Fruit fly (Drosophila melanogaster) whole organism, embryonic: ENCODE data around the gene Obp28a.

Experiments
- Ada2b ChIP-seq: fragments of 200-800 bp; sonication (Bioruptor generic); IDR thresholded peaks from 2 replicates; pipeline ENCODE4 v1.3.6; 2022; ENCODE audit warnings: missing biosample characterization, missing genetic modification characterization
- Asciz ChIP-seq: fragments of 200-800 bp; sonication (Bioruptor generic); optimal IDR thresholded peaks from 2 replicates; lab custom pipeline; 2017; ENCODE audit warnings: missing biosample characterization, mild to moderate bottlenecking, missing genetic modification characterization, missing genetic modification reagents
- B-H1 ChIP-seq: fragments of 200-800 bp; sonication (Bioruptor generic); IDR thresholded peaks from 3 replicates; pipeline ENCODE4 v1.3.6; 2022; ENCODE audit warnings: missing biosample characterization, missing genetic modification characterization
- Blimp-1 ChIP-seq: fragments of 200-800 bp; sonication (Bioruptor generic); optimal IDR thresholded peaks from 3 replicates; lab custom pipeline; 2018; ENCODE audit warnings: missing biosample characterization, missing genetic modification characterization, mild to moderate bottlenecking, moderate library complexity, missing genetic modification reagents
- Bteb2 ChIP-seq: fragments of 200-800 bp; sonication (Bioruptor generic); optimal IDR thresholded peaks from 2 replicates; lab custom pipeline; 2016; ENCODE audit warnings: missing biosample characterization, missing genetic modification characterization
- CG10979 ChIP-seq: fragments of 200-800 bp; sonication (Bioruptor generic); optimal IDR thresholded peaks from 2 replicates; lab custom pipeline; 2018; ENCODE audit warnings: missing biosample characterization, mild to moderate bottlenecking, missing genetic modification characterization, moderate library complexity
- CG12236 ChIP-seq: fragments of 200-800 bp; sonication (Bioruptor generic); optimal IDR thresholded peaks from 2 replicates; lab custom pipeline; 2016; ENCODE audit warnings: missing biosample characterization, missing genetic modification characterization
- CG13624 ChIP-seq: fragments of 200-800 bp; sonication (Bioruptor generic); optimal IDR thresholded peaks from 2 replicates; lab custom pipeline; 2016; ENCODE audit warnings: missing biosample characterization, missing genetic modification characterization
- CG15601 ChIP-seq: fragments of 200-800 bp; sonication (Bioruptor generic); optimal IDR thresholded peaks from 3 replicates; lab custom pipeline; 2019; ENCODE audit warnings: missing biosample characterization, mild to moderate bottlenecking, missing genetic modification characterization, moderate library complexity
- CG17829 ChIP-seq: fragments of 200-800 bp; optimal IDR thresholded peaks from 2 replicates; lab custom pipeline; 2019; ENCODE audit warnings: missing biosample characterization, mild to moderate bottlenecking, missing genetic modification characterization, moderate library complexity
- CG2712 ChIP-seq: fragments of 200-800 bp; optimal IDR thresholded peaks from 3 replicates; lab custom pipeline; 2019; ENCODE audit warnings: missing biosample characterization, mild to moderate bottlenecking, missing genetic modification characterization, moderate library complexity
- CG31441 ChIP-seq: fragments of 200-800 bp; sonication (Bioruptor generic); IDR thresholded peaks from 2 replicates; pipeline ENCODE4 v1.3.6; 2022; ENCODE audit warnings: missing biosample characterization, missing genetic modification characterization
- CG34376 ChIP-seq: fragments of 200-800 bp; sonication (Bioruptor generic); optimal IDR thresholded peaks from 2 replicates; lab custom pipeline; 2018; ENCODE audit warnings: missing biosample characterization, mild to moderate bottlenecking, missing genetic modification characterization
- CG3838 ChIP-seq: fragments of 200-800 bp; sonication (Bioruptor generic); optimal IDR thresholded peaks from 3 replicates; lab custom pipeline; 2016; ENCODE audit warnings: missing biosample characterization, missing genetic modification characterization
- CG5245 ChIP-seq: fragments of 200-800 bp; sonication (Bioruptor generic); optimal IDR thresholded peaks from 3 replicates; lab custom pipeline; 2016; ENCODE audit warnings: missing biosample characterization, missing genetic modification characterization
- CG6254 ChIP-seq: fragments of 200-800 bp; sonication (Bioruptor generic); optimal IDR thresholded peaks from 3 replicates; lab custom pipeline; 2017; ENCODE audit warnings: mild to moderate bottlenecking, missing biosample characterization, missing genetic modification reagents, missing genetic modification characterization
- CG6689 ChIP-seq: fragments of 200-800 bp; sonication (Bioruptor generic); IDR thresholded peaks from 2 replicates; pipeline ENCODE4 v1.3.6; 2022; ENCODE audit warnings: missing biosample characterization, missing genetic modification characterization
- CG9437 ChIP-seq: fragments of 200-800 bp; sonication (Bioruptor generic); optimal IDR thresholded peaks from 2 replicates; lab custom pipeline; 2018; ENCODE audit warnings: missing biosample characterization, mild to moderate bottlenecking, missing genetic modification characterization
- D19A ChIP-seq: fragments of 200-800 bp; optimal IDR thresholded peaks from 3 replicates; lab custom pipeline; 2019; ENCODE audit warnings: missing biosample characterization, mild to moderate bottlenecking, missing genetic modification characterization, moderate library complexity
- Dbx ChIP-seq: fragments of 200-800 bp; sonication (Bioruptor generic); IDR thresholded peaks from 3 replicates; pipeline ENCODE4 v1.3.6; 2022; ENCODE audit warnings: missing biosample characterization, missing genetic modification characterization
- Deaf1 ChIP-seq: fragments of 200-800 bp; optimal IDR thresholded peaks from 3 replicates; lab custom pipeline; 2019; ENCODE audit warnings: missing biosample characterization, mild to moderate bottlenecking, missing genetic modification characterization, moderate library complexity
- Ets65A ChIP-seq: fragments of 200-800 bp; sonication (Bioruptor generic); peaks from one replicate; lab custom pipeline; 2016; ENCODE audit warnings: missing biosample characterization, missing genetic modification characterization
- HHEX ChIP-seq: fragments of 200-800 bp; sonication (Bioruptor generic); optimal IDR thresholded peaks from 3 replicates; lab custom pipeline; 2017; ENCODE audit warnings: missing biosample characterization, mild to moderate bottlenecking, missing genetic modification characterization, missing genetic modification reagents
- Hr51 ChIP-seq, 2 experiments: fragments of 200-800 bp; sonication (Bioruptor generic); optimal IDR thresholded peaks; 2 replicates in 1 of 2; 3 replicates in 1 of 2; lab custom pipeline; 2016 to 2018; ENCODE audit warnings: missing biosample characterization in 2 of 2, missing genetic modification characterization in 2 of 2, mild to moderate bottlenecking in 1 of 2, moderate library complexity in 1 of 2
- Hr78 ChIP-seq, 2 experiments: fragments of 200-800 bp in 1 of 2; fragments of >200 bp in 1 of 2; sonication (Bioruptor generic) in 1 of 2; optimal IDR thresholded peaks; 2 replicates each; lab custom pipeline; 2017 to 2019; ENCODE audit warnings: missing biosample characterization in 2 of 2, missing genetic modification characterization in 2 of 2, mild to moderate bottlenecking in 1 of 2, moderate library complexity in 1 of 2
- Hsf ChIP-seq: fragments of 200-800 bp; sonication (Bioruptor generic); optimal IDR thresholded peaks from 3 replicates; lab custom pipeline; 2016; ENCODE audit warnings: missing biosample characterization, missing genetic modification characterization
- Max ChIP-seq: fragments of 200-800 bp; sonication (Bioruptor generic); optimal IDR thresholded peaks from 2 replicates; lab custom pipeline; 2016; ENCODE audit warnings: missing biosample characterization, mild to moderate bottlenecking, missing genetic modification characterization
- Oli ChIP-seq: fragments of 200-800 bp; sonication (Bioruptor generic); optimal IDR thresholded peaks from 2 replicates; lab custom pipeline; 2018; ENCODE audit warnings: missing biosample characterization, mild to moderate bottlenecking, missing genetic modification characterization, moderate library complexity
- Sry-β ChIP-seq: fragments of 200-800 bp; sonication (Bioruptor generic); optimal IDR thresholded peaks from 2 replicates; lab custom pipeline; 2018; ENCODE audit warnings: missing biosample characterization, mild to moderate bottlenecking, missing genetic modification characterization, moderate library complexity
- Tbp ChIP-seq: fragments of >200 bp; optimal IDR thresholded peaks from 2 replicates; lab custom pipeline; 2018; ENCODE audit warnings: missing biosample characterization, missing genetic modification characterization
- bbx ChIP-seq: fragments of 200-800 bp; sonication (Bioruptor generic); IDR thresholded peaks from 2 replicates; pipeline ENCODE4 v1.3.6; 2022; ENCODE audit warnings: missing biosample characterization, missing genetic modification characterization; ENCODE audit not compliant: partially characterized antibody
- cad ChIP-seq: fragments of >200 bp; optimal IDR thresholded peaks from 2 replicates; lab custom pipeline; 2017; ENCODE audit warnings: missing biosample characterization, missing genetic modification characterization
- fru ChIP-seq: fragments of >200 bp; optimal IDR thresholded peaks from 2 replicates; lab custom pipeline; 2017
- gcm2 ChIP-seq: fragments of 200-800 bp; sonication (Bioruptor generic); optimal IDR thresholded peaks from 2 replicates; lab custom pipeline; 2016; ENCODE audit warnings: missing biosample characterization, missing genetic modification characterization
- gem ChIP-seq: fragments of 200-800 bp; sonication (Bioruptor generic); optimal IDR thresholded peaks from 2 replicates; lab custom pipeline; 2019; ENCODE audit warnings: missing biosample characterization, mild to moderate bottlenecking, missing genetic modification characterization, moderate library complexity
- jigr1 ChIP-seq: fragments of 200-800 bp; sonication (Bioruptor generic); IDR thresholded peaks from 3 replicates; pipeline ENCODE4 v1.3.6; 2022; ENCODE audit warnings: missing biosample characterization, missing genetic modification characterization
- jumu ChIP-seq: fragments of 200-800 bp; sonication (Bioruptor generic); optimal IDR thresholded peaks from 3 replicates; lab custom pipeline; 2016; ENCODE audit warnings: missing biosample characterization, missing genetic modification characterization
- kah ChIP-seq: fragments of 200-800 bp; sonication (Bioruptor generic); optimal IDR thresholded peaks from 2 replicates; lab custom pipeline; 2018; ENCODE audit warnings: missing biosample characterization, mild to moderate bottlenecking, missing genetic modification characterization
- lmd ChIP-seq: fragments of 200-800 bp; sonication (Bioruptor generic); IDR thresholded peaks from 2 replicates; pipeline ENCODE4 v1.3.6; 2022; ENCODE audit warnings: missing biosample characterization, missing genetic modification characterization
- nerfin-2 ChIP-seq: fragments of 200-800 bp; sonication (Bioruptor generic); IDR thresholded peaks from 2 replicates; pipeline ENCODE4 v1.3.6; 2022; ENCODE audit warnings: missing biosample characterization, missing genetic modification characterization; ENCODE audit not compliant: partially characterized antibody
- oc ChIP-seq: fragments of 200-800 bp; sonication (Bioruptor generic); optimal IDR thresholded peaks from 2 replicates; lab custom pipeline; 2018; ENCODE audit warnings: missing biosample characterization, mild to moderate bottlenecking, missing genetic modification characterization, moderate library complexity
- otp ChIP-seq: fragments of 200-800 bp; sonication (Bioruptor generic); IDR thresholded peaks from 3 replicates; pipeline ENCODE4, ENCODE4 v1.3.6; 2022; ENCODE audit warnings: missing biosample characterization, missing genetic modification characterization
- prd ChIP-seq, 3 experiments: fragments of >200 bp in 2 of 3; fragments of 200-800 bp in 1 of 3; sonication (Bioruptor generic) in 1 of 3; optimal IDR thresholded peaks in 2 of 3; IDR thresholded peaks in 1 of 3; 2 replicates in 2 of 3; 3 replicates in 1 of 3; pipeline versions ENCODE4 v1.3.6 to Lab custom; 2017 to 2022; ENCODE audit warnings: missing biosample characterization in 1 of 3, missing genetic modification characterization in 1 of 3
- pros ChIP-seq: fragments of 200-800 bp; sonication (Bioruptor generic); optimal IDR thresholded peaks from 3 replicates; lab custom pipeline; 2019; ENCODE audit warnings: missing biosample characterization, mild to moderate bottlenecking, missing genetic modification characterization, moderate library complexity
- salm ChIP-seq: fragments of 200-800 bp; sonication (Bioruptor generic); optimal IDR thresholded peaks from 2 replicates; lab custom pipeline; 2018; ENCODE audit warnings: missing biosample characterization, mild to moderate bottlenecking, missing genetic modification characterization
- sens-2 ChIP-seq: fragments of 200-800 bp; sonication (Bioruptor generic); IDR thresholded peaks from 2 replicates; pipeline ENCODE4 v1.3.6; 2022; ENCODE audit warnings: missing biosample characterization, missing genetic modification characterization
- sqz ChIP-seq: fragments of 200-800 bp; sonication (Bioruptor generic); optimal IDR thresholded peaks from 3 replicates; lab custom pipeline; 2018; ENCODE audit warnings: missing biosample characterization, mild to moderate bottlenecking, missing genetic modification characterization
- sr ChIP-seq: fragments of 200-800 bp; sonication (Bioruptor generic); IDR thresholded peaks from 3 replicates; pipeline ENCODE4 v1.3.6; 2022; ENCODE audit warnings: missing biosample characterization, missing genetic modification characterization
- stwl ChIP-seq: fragments of 200-800 bp; sonication (Bioruptor generic); optimal IDR thresholded peaks from 3 replicates; lab custom pipeline; 2018; ENCODE audit warnings: missing biosample characterization, mild to moderate bottlenecking, missing genetic modification characterization, moderate library complexity
- wdn ChIP-seq: fragments of 200-800 bp; sonication (Bioruptor generic); IDR thresholded peaks from 2 replicates; pipeline ENCODE4 v1.3.6; 2022; ENCODE audit warnings: missing biosample characterization, missing genetic modification characterization

The Obp28a gene

dm6 chr2L:7544267-7544670 is 47.1 kb upstream of the Obp28a start (continued):
- TF ChIP-seq CG2712, result peak; percentile 27
- TF ChIP-seq nerfin-2 (GFP tag; lab: Robert Waterston, UW), result no peak
- TF ChIP-seq Dbx, result peak; percentile 25; the same call in 1 of the 3 replicates
- no peak for TF ChIP-seq CG3838
- peak; percentile 5 for TF ChIP-seq Bteb2
- no peak for TF ChIP-seq CG9437
- no peak for TF ChIP-seq gcm2 (GFP tag; lab: Kevin White, UChicago)
- TF ChIP-seq otp, result peak; percentile 20; the same call in 1 of the 3 replicates
- TF ChIP-seq CG5245 (GFP tag; lab: Kevin White, UChicago), result peak; percentile 12
- TF ChIP-seq gem (tag; lab: Kevin White, UChicago), result peak; percentile 22
- TF ChIP-seq CG15601, result peak; percentile 12
- TF ChIP-seq jumu (GFP tag; lab: Kevin White, UChicago), result peak; percentile 19
- TF ChIP-seq CG12236, result no peak
- TF ChIP-seq Hr51 (GFP tag; optimal IDR thresholded peaks at IDR 0.05; lab: Kevin White, UChicago), result peak in 1 of 2 experiments; percentile 36
- TF ChIP-seq CG34376 (GFP tag; lab: Kevin White, UChicago), result no peak
- TF ChIP-seq wdn (GFP tag; lab: Robert Waterston, UW), result no peak
- peak; percentile 52 for TF ChIP-seq sqz (GFP tag; lab: Kevin White, UChicago)
- TF ChIP-seq Blimp-1, result peak; percentile 18
- TF ChIP-seq CG17829, result peak; percentile 37
- peak; percentile 21; the same call in 1 of the 2 replicates for TF ChIP-seq Ada2b (GFP tag; lab: Robert Waterston, UW)
- TF ChIP-seq B-H1 (GFP tag; lab: Robert Waterston, UW), result no peak
- peak; percentile 15 for TF ChIP-seq kah (GFP tag; lab: Kevin White, UChicago)
- peak; percentile 27; the same call in 1 of the 2 replicates for TF ChIP-seq CG6689
- TF ChIP-seq Sry-β (GFP tag; lab: Kevin White, UChicago), result no peak
- TF ChIP-seq CG31441 (GFP tag; lab: Robert Waterston, UW), result peak; percentile 40; the same call in 1 of the 2 replicates
- peak; percentile 63 for TF ChIP-seq pros (GFP tag; lab: Kevin White, UChicago)
- TF ChIP-seq CG10979 (tag; lab: Kevin White, UChicago), result peak; percentile 37
- peak; percentile 4 for TF ChIP-seq oc
- TF ChIP-seq Hr78 (GFP tag; optimal IDR thresholded peaks at IDR 0.05; lab: Kevin White, UChicago), result no peak
- no peak for TF ChIP-seq CG6254
- no peak for TF ChIP-seq salm (tag; lab: Kevin White, UChicago)
- TF ChIP-seq bbx (GFP tag; lab: Robert Waterston, UW), result 0 out of 2 replicates have a peak, but pooled peaks have one; percentile 25
- TF ChIP-seq prd (optimal IDR thresholded peaks at IDR 0.05; lab: Kevin White, UChicago), result no peak
- TF ChIP-seq prd (GFP tag; IDR thresholded peaks at IDR 0.05; lab: Robert Waterston, UW), result peak; percentile 34; the same call in 1 of the 3 replicates
- TF ChIP-seq lmd (GFP tag; lab: Robert Waterston, UW), result 0 out of 2 replicates have a peak, but pooled peaks have one; percentile 16
- no peak for TF ChIP-seq jigr1
- TF ChIP-seq Ets65A (GFP tag; lab: Kevin White, UChicago), result peak; percentile 79
- peak; percentile 42 for TF ChIP-seq CG13624 (GFP tag; lab: Kevin White, UChicago)
- peak; percentile 13; the same call in 1 of the 2 replicates for TF ChIP-seq sens-2
- peak; percentile 39 for TF ChIP-seq D19A (tag; lab: Kevin White, UChicago)
- TF ChIP-seq Oli, result peak; percentile 5
- TF ChIP-seq sr, result 0 out of 3 replicates have a peak, but pooled peaks have one; percentile 19
- peak; percentile 7 for TF ChIP-seq Hsf (GFP tag; lab: Kevin White, UChicago)
- TF ChIP-seq Deaf1 (tag; lab: Kevin White, UChicago), result peak; percentile 30
- TF ChIP-seq Asciz, result no peak
- TF ChIP-seq Tbp (GFP tag; lab: Kevin White, UChicago), result no peak
- TF ChIP-seq stwl (tag; lab: Kevin White, UChicago), result peak; percentile 3
- peak; percentile 21 for TF ChIP-seq Max
- no peak for TF ChIP-seq HHEX (GFP tag; lab: Kevin White, UChicago)
- no peak for TF ChIP-seq fru
- peak; percentile 21 for TF ChIP-seq cad (GFP tag; lab: Kevin White, UChicago)
